Worm (Caenorhabditis elegans) whole organism, early embryonic: Measurements from ENCODE around the gene tre-5.

Source experiments
- ama-1 ChIP-seq: fragments of 150-350 bp; optimal IDR thresholded peaks from 2 replicates; lab custom pipeline; 2014
- pes-1 ChIP-seq: fragments of 200-800 bp; sonication (Bioruptor generic); IDR thresholded peaks from 2 replicates; pipeline ENCODE4 v1.3.6; 2022; ENCODE audit warnings: missing genetic modification reagents, missing genetic modification characterization, missing compliant biosample characterization
- sea-1 ChIP-seq: fragments of 200-800 bp; sonication (Bioruptor generic); conservative IDR thresholded peaks from 2 replicates; pipeline ENCODE4 v1.3.6; 2022; ENCODE audit warnings: missing genetic modification characterization, missing compliant biosample characterization
- tbx-37 ChIP-seq: fragments of 200-800 bp; sonication (Bioruptor generic); conservative IDR thresholded peaks from 2 replicates; pipeline ENCODE4 v1.3.6; 2022; ENCODE audit warnings: missing genetic modification reagents, missing genetic modification characterization, missing compliant biosample characterization

- TF ChIP-seq ama-1: no peak
- no peak for TF ChIP-seq pes-1
- TF ChIP-seq tbx-37 (GFP tag; lab: Robert Waterston, UW): no peak
- no peak for TF ChIP-seq sea-1
Observed at ce11 chrII:11783-12182, 43.3 kb downstream of the tre-5 start, which contains the start of gene best-4.
